Worm (Caenorhabditis elegans): ENCODE data around the gene trpp-3.

DNA sequence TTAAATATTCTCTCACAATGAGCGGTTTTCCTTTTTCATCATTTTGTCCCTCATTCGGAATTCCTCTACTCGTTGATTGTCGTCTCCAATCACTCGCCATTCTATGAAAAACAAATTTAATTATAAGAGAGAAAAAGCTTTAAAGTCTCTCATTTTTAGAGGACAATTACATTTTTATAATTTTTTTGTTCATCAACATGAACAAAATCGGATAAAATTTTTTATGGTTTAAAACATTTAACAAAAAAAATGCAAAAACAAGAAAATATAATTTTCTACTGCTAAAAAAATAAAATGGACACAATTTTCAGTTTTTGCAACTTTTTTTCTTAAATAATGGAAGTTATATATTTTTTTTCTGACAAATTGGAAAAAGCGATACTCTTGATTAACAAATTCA lies 9.2 kb upstream of the trpp-3 start, which contains the start of gene F55H2.7:
- TF ChIP-seq efl-1 (GFP tag; optimal IDR thresholded peaks at IDR 0.05): no peak
- no peak for TF ChIP-seq athp-1 (tag; optimal IDR thresholded peaks at IDR 0.05)
- TF ChIP-seq egrh-3 (GFP tag; IDR thresholded peaks at IDR 0.05): no peak
- no peak for TF ChIP-seq mel-28 (tag; optimal IDR thresholded peaks at IDR 0.05; ENCODE audit: borderline replicate concordance)
- TF ChIP-seq let-607 (tag; optimal IDR thresholded peaks at IDR 0.05): no peak
- no peak for TF ChIP-seq lin-26 (GFP tag; IDR thresholded peaks at IDR 0.05)
- no peak for TF ChIP-seq dpff-1 (tag; optimal IDR thresholded peaks at IDR 0.05)
- no peak for TF ChIP-seq fkh-3 (tag; optimal IDR thresholded peaks at IDR 0.05)
- no peak for TF ChIP-seq mcd-1 (GFP tag; IDR thresholded peaks at IDR 0.05)

All from whole organism, young adult.